Worm (Caenorhabditis elegans) whole organism, L3 larva: Measurements from ENCODE around the gene H03G16.1.

Experiments
- ama-1 ChIP-seq: fragments of 150-350 bp; optimal IDR thresholded peaks from 2 replicates; lab custom pipeline; 2018
- ceh-28 ChIP-seq: fragments of 150-350 bp; optimal IDR thresholded peaks from 2 replicates; lab custom pipeline; 2014; ENCODE audit warnings: missing biosample characterization, missing genetic modification reagents, missing genetic modification characterization
- daf-12 ChIP-seq: fragments of 150-350 bp; optimal IDR thresholded peaks from 2 replicates; lab custom pipeline; 2014; ENCODE audit warnings: missing biosample characterization, missing genetic modification reagents, missing genetic modification characterization
- elt-3 ChIP-seq, 3 experiments: fragments of 150-350 bp in 1 of 3; sonication (generic microtip) in 2 of 3; optimal IDR thresholded peaks; 2 replicates in 2 of 3; 4 replicates in 1 of 3; lab custom pipeline; 2014 to 2017; ENCODE audit warnings: missing biosample characterization in 3 of 3, missing genetic modification characterization in 3 of 3
- eor-1 ChIP-seq, 2 experiments: fragments of 150-350 bp; optimal IDR thresholded peaks; 2 replicates each; lab custom pipeline; 2014 to 2018; ENCODE audit warnings: missing biosample characterization in 2 of 2, missing genetic modification characterization in 2 of 2
- lin-39 ChIP-seq: fragments of 150-350 bp; optimal IDR thresholded peaks from 2 replicates; lab custom pipeline; 2018; ENCODE audit warnings: missing biosample characterization, missing genetic modification reagents, missing genetic modification characterization
- mdl-1 ChIP-seq: fragments of 150-350 bp; optimal IDR thresholded peaks from 2 replicates; lab custom pipeline; 2014; ENCODE audit warnings: missing biosample characterization, missing genetic modification characterization
- nhr-12 ChIP-seq: fragments of 150-350 bp; optimal IDR thresholded peaks from 2 replicates; lab custom pipeline; 2014; ENCODE audit warnings: missing biosample characterization, missing genetic modification characterization
- nhr-23 ChIP-seq: fragments of 150-350 bp; optimal IDR thresholded peaks from 2 replicates; lab custom pipeline; 2014; ENCODE audit warnings: missing biosample characterization, missing genetic modification reagents, missing genetic modification characterization
- nhr-43 ChIP-seq: sonication (generic microtip); optimal IDR thresholded peaks from 2 replicates; lab custom pipeline; 2016; ENCODE audit warnings: mild to moderate bottlenecking, missing genetic modification characterization, missing compliant biosample characterization; ENCODE audit not compliant: poor library complexity, severe bottlenecking
- nhr-67 ChIP-seq: fragments of 150-350 bp; optimal IDR thresholded peaks from 2 replicates; lab custom pipeline; 2014; ENCODE audit warnings: missing biosample characterization, missing genetic modification characterization
- pqm-1 ChIP-seq: fragments of 150-350 bp; optimal IDR thresholded peaks from 2 replicates; lab custom pipeline; 2017; ENCODE audit warnings: missing biosample characterization, missing genetic modification characterization, inconsistent platforms
- skn-1 ChIP-seq: fragments of 150-350 bp; optimal IDR thresholded peaks from 2 replicates; lab custom pipeline; 2014; ENCODE audit warnings: missing biosample characterization, missing genetic modification characterization
- tbx-2 ChIP-seq: sonication (generic microtip); optimal IDR thresholded peaks from 2 replicates; lab custom pipeline; 2016; ENCODE audit warnings: mild to moderate bottlenecking, missing genetic modification characterization, missing compliant biosample characterization
- unc-62 ChIP-seq: fragments of 150-350 bp; sonication (generic microtip); optimal IDR thresholded peaks from 4 replicates; lab custom pipeline; 2014; ENCODE audit warnings: missing biosample characterization, missing genetic modification reagents, missing genetic modification characterization

Gene H03G16.1

ce11 chrX:15103481-15103880 lies 49.8 kb downstream of the H03G16.1 start:
- TF ChIP-seq nhr-12 (tag; lab: Kevin White, UChicago): no peak
- TF ChIP-seq unc-62: no peak
- TF ChIP-seq daf-12 (tag; lab: Kevin White, UChicago): no peak
- no peak for TF ChIP-seq ceh-28 (tag; lab: Kevin White, UChicago)
- no peak for TF ChIP-seq pqm-1
- TF ChIP-seq nhr-43 (tag; lab: Kevin White, UChicago): no peak
- TF ChIP-seq ama-1 (lab: Kevin White, UChicago): no peak
- no peak for TF ChIP-seq nhr-67 (tag; lab: Kevin White, UChicago)
- TF ChIP-seq skn-1 (tag; lab: Kevin White, UChicago): no peak
- no peak for TF ChIP-seq mdl-1 (tag; lab: Kevin White, UChicago)
- no peak for TF ChIP-seq elt-3 (tag; optimal IDR thresholded peaks at IDR 0.05; lab: Kevin White, UChicago)
- TF ChIP-seq nhr-23 (tag; lab: Kevin White, UChicago): no peak
- no peak for TF ChIP-seq lin-39
- no peak for TF ChIP-seq tbx-2 (tag; lab: Kevin White, UChicago)
- TF ChIP-seq eor-1 (tag; optimal IDR thresholded peaks at IDR 0.05; lab: Kevin White, UChicago): no peak
